Worm (Caenorhabditis elegans) whole organism, early embryonic: Measurements from ENCODE around the gene Y94H6A.2.

Experiments used
- ama-1 ChIP-seq: fragments of 150-350 bp; optimal IDR thresholded peaks from 2 replicates; lab custom pipeline; 2014
- ceh-13 ChIP-seq: fragments of 200-800 bp; sonication (Bioruptor generic); optimal IDR thresholded peaks from 2 replicates; lab custom pipeline; 2018; ENCODE audit warnings: mild to moderate bottlenecking, missing genetic modification characterization, missing compliant biosample characterization
- ets-7 ChIP-seq: sonication (generic microtip); optimal IDR thresholded peaks from 2 replicates; lab custom pipeline; 2016; ENCODE audit warnings: missing genotype, missing genetic modification characterization, missing compliant biosample characterization
- scrt-1 ChIP-seq: fragments of 200-800 bp; sonication (Bioruptor generic); IDR thresholded peaks from 2 replicates; pipeline ENCODE4 v1.3.6; 2022; ENCODE audit warnings: missing genetic modification characterization, missing compliant biosample characterization

ce11 chrIV:2709590-2710201 is 20.4 kb upstream of the Y94H6A.2 start:
- TF ChIP-seq ets-7, result no peak
- TF ChIP-seq ceh-13 (GFP tag; lab: Kevin White, UChicago), result no peak
- TF ChIP-seq ama-1, result no peak
- no peak for TF ChIP-seq scrt-1
